Fruit fly (Drosophila melanogaster) whole organism, embryonic: Measurements from ENCODE around the gene Theg.
A peak's percentile ranks its signal among the peaks of the same experiment; 100 is the strongest.

ENCODE experiments used
- Abd-B ChIP-seq: fragments of 200-800 bp; sonication (Bioruptor generic); optimal IDR thresholded peaks from 2 replicates; lab custom pipeline; 2018; ENCODE audit warnings: missing biosample characterization, mild to moderate bottlenecking, missing genetic modification characterization, moderate library complexity
- CG10543 ChIP-seq: fragments of 200-800 bp; sonication (Bioruptor generic); optimal IDR thresholded peaks from 3 replicates; lab custom pipeline; 2017; ENCODE audit warnings: missing biosample characterization, mild to moderate bottlenecking, missing genetic modification characterization, moderate library complexity
- CG12155 ChIP-seq: fragments of 200-800 bp; sonication (Bioruptor generic); optimal IDR thresholded peaks from 3 replicates; lab custom pipeline; 2016; ENCODE audit warnings: missing biosample characterization, missing genetic modification characterization
- CG12769 ChIP-seq: fragments of 200-800 bp; sonication (Bioruptor generic); optimal IDR thresholded peaks from 2 replicates; lab custom pipeline; 2019; ENCODE audit warnings: missing biosample characterization, mild to moderate bottlenecking, missing genetic modification characterization, moderate library complexity
- CG13894 ChIP-seq: fragments of 200-800 bp; sonication (Bioruptor generic); optimal IDR thresholded peaks from 3 replicates; lab custom pipeline; 2018; ENCODE audit warnings: missing biosample characterization, mild to moderate bottlenecking, missing genetic modification characterization, moderate library complexity
- CG14014 ChIP-seq: fragments of 200-800 bp; sonication (Bioruptor generic); IDR thresholded peaks from 2 replicates; pipeline ENCODE4 v1.3.6; 2022; ENCODE audit warnings: missing biosample characterization, missing genetic modification characterization
- CG14860 ChIP-seq: fragments of 200-800 bp; sonication (Bioruptor generic); IDR thresholded peaks from 3 replicates; pipeline ENCODE4 v1.3.6; 2022; ENCODE audit warnings: missing biosample characterization, missing genetic modification characterization; ENCODE audit not compliant: partially characterized antibody
- CG15011 ChIP-seq: fragments of 200-800 bp; sonication (Bioruptor generic); optimal IDR thresholded peaks from 3 replicates; lab custom pipeline; 2018; ENCODE audit warnings: missing biosample characterization, mild to moderate bottlenecking, missing genetic modification characterization
- CG15073 ChIP-seq: fragments of 200-800 bp; sonication (Bioruptor generic); optimal IDR thresholded peaks from 2 replicates; lab custom pipeline; 2016; ENCODE audit warnings: missing biosample characterization, missing genetic modification characterization
- CG15479 ChIP-seq: fragments of 200-800 bp; sonication (Bioruptor generic); optimal IDR thresholded peaks from 3 replicates; lab custom pipeline; 2019; ENCODE audit warnings: missing biosample characterization, mild to moderate bottlenecking, missing genetic modification characterization, moderate library complexity
- CG15696 ChIP-seq: fragments of 200-800 bp; sonication (Bioruptor generic); optimal IDR thresholded peaks from 2 replicates; lab custom pipeline; 2019; ENCODE audit warnings: missing biosample characterization, mild to moderate bottlenecking, missing genetic modification characterization, moderate library complexity
- CG16863 ChIP-seq: fragments of 200-800 bp; sonication (Bioruptor generic); optimal IDR thresholded peaks from 3 replicates; lab custom pipeline; 2016; ENCODE audit warnings: missing biosample characterization, missing genetic modification characterization
- CG31441 ChIP-seq: fragments of 200-800 bp; sonication (Bioruptor generic); IDR thresholded peaks from 2 replicates; pipeline ENCODE4 v1.3.6; 2022; ENCODE audit warnings: missing biosample characterization, missing genetic modification characterization
- CG34422 ChIP-seq: fragments of 200-800 bp; sonication (Bioruptor generic); IDR thresholded peaks from 3 replicates; pipeline ENCODE4 v1.3.6; 2022; ENCODE audit warnings: missing biosample characterization, missing genetic modification characterization
- CG3726 ChIP-seq: fragments of 200-800 bp; sonication (Bioruptor generic); IDR thresholded peaks from 3 replicates; pipeline ENCODE4, ENCODE4 v1.3.6; 2022; ENCODE audit warnings: missing biosample characterization, missing genetic modification characterization
- CG4424 ChIP-seq: fragments of 200-800 bp; sonication (Bioruptor generic); optimal IDR thresholded peaks from 3 replicates; lab custom pipeline; 2016; ENCODE audit warnings: missing biosample characterization, missing genetic modification characterization
- CG4854 ChIP-seq: fragments of 200-800 bp; sonication (Bioruptor generic); optimal IDR thresholded peaks from 2 replicates; lab custom pipeline; 2016; ENCODE audit warnings: missing biosample characterization, missing genetic modification characterization, inconsistent platforms
- CG5245 ChIP-seq: fragments of 200-800 bp; sonication (Bioruptor generic); optimal IDR thresholded peaks from 3 replicates; lab custom pipeline; 2016; ENCODE audit warnings: missing biosample characterization, missing genetic modification characterization
- CG8089 ChIP-seq: fragments of 200-800 bp; sonication (Bioruptor generic); optimal IDR thresholded peaks from 3 replicates; lab custom pipeline; 2016; ENCODE audit warnings: missing biosample characterization, missing genetic modification characterization
- CG9817 ChIP-seq: fragments of 200-800 bp; sonication (Bioruptor generic); optimal IDR thresholded peaks from 2 replicates; lab custom pipeline; 2018; ENCODE audit warnings: missing biosample characterization, mild to moderate bottlenecking, missing genetic modification characterization, moderate library complexity
- CkIIα-i1 ChIP-seq: fragments of 200-800 bp; sonication (Bioruptor generic); IDR thresholded peaks from 2 replicates; pipeline ENCODE4 v1.3.6; 2022; ENCODE audit warnings: missing biosample characterization, missing genetic modification characterization
- D19B ChIP-seq: fragments of 200-800 bp; sonication (Bioruptor generic); optimal IDR thresholded peaks from 2 replicates; lab custom pipeline; 2017; ENCODE audit warnings: missing biosample characterization, mild to moderate bottlenecking, missing genetic modification characterization
- Dip3 ChIP-seq: fragments of 200-800 bp; sonication (Bioruptor generic); optimal IDR thresholded peaks from 3 replicates; lab custom pipeline; 2016; ENCODE audit warnings: missing biosample characterization, missing genetic modification characterization
- Hmr ChIP-seq: fragments of 200-800 bp; sonication (Bioruptor generic); optimal IDR thresholded peaks from 3 replicates; lab custom pipeline; 2017; ENCODE audit warnings: mild to moderate bottlenecking, missing biosample characterization, missing genetic modification reagents, missing genetic modification characterization
- Hmx ChIP-seq: fragments of 200-800 bp; sonication (Bioruptor generic); optimal IDR thresholded peaks from 2 replicates; lab custom pipeline; 2016; ENCODE audit warnings: missing biosample characterization, missing genetic modification characterization
- Kr ChIP-seq: fragments of 200-800 bp; sonication (Bioruptor generic); optimal IDR thresholded peaks from 2 replicates; lab custom pipeline; 2017; ENCODE audit warnings: missing biosample characterization, mild to moderate bottlenecking, missing genetic modification characterization
- Meics ChIP-seq: fragments of 200-800 bp; sonication (Bioruptor generic); optimal IDR thresholded peaks from 2 replicates; lab custom pipeline; 2017; ENCODE audit warnings: missing biosample characterization, mild to moderate bottlenecking, missing genetic modification characterization
- Mrtf ChIP-seq: fragments of 200-800 bp; sonication (Bioruptor generic); IDR thresholded peaks from 3 replicates; pipeline ENCODE4 v1.3.6; 2022; ENCODE audit warnings: missing biosample characterization, missing genetic modification characterization
- NK7.1 ChIP-seq: fragments of 200-800 bp; sonication (Bioruptor generic); optimal IDR thresholded peaks from 3 replicates; lab custom pipeline; 2016; ENCODE audit warnings: missing biosample characterization, missing genetic modification characterization
- Optix ChIP-seq: fragments of 200-800 bp; sonication (Bioruptor generic); IDR thresholded peaks from 3 replicates; pipeline ENCODE4 v1.3.6; 2022; ENCODE audit warnings: missing biosample characterization, missing genetic modification characterization
- Spps ChIP-seq: fragments of 200-800 bp; sonication (Bioruptor generic); optimal IDR thresholded peaks from 2 replicates; lab custom pipeline; 2018; ENCODE audit warnings: missing biosample characterization, mild to moderate bottlenecking, missing genetic modification characterization
- dmrt11E ChIP-seq: fragments of 200-800 bp; sonication (Bioruptor generic); optimal IDR thresholded peaks from 3 replicates; lab custom pipeline; 2018; ENCODE audit warnings: missing biosample characterization, mild to moderate bottlenecking, missing genetic modification characterization, moderate library complexity
- dmrt99B ChIP-seq: fragments of 200-800 bp; sonication (Bioruptor generic); optimal IDR thresholded peaks from 2 replicates; lab custom pipeline; 2018; ENCODE audit warnings: missing biosample characterization, mild to moderate bottlenecking, missing genetic modification characterization, moderate library complexity
- gsb ChIP-seq: fragments of 200-800 bp; sonication (Bioruptor generic); IDR thresholded peaks from 2 replicates; pipeline ENCODE4 v1.3.6; 2022; ENCODE audit warnings: missing biosample characterization, missing genetic modification characterization
- insv ChIP-seq, 2 experiments: fragments of 200-800 bp; sonication (Bioruptor generic); optimal IDR thresholded peaks; 3 replicates each; lab custom pipeline; 2016 to 2018; ENCODE audit warnings: missing biosample characterization in 2 of 2, missing genetic modification characterization in 2 of 2
- jumu ChIP-seq: fragments of 200-800 bp; sonication (Bioruptor generic); optimal IDR thresholded peaks from 3 replicates; lab custom pipeline; 2016; ENCODE audit warnings: missing biosample characterization, missing genetic modification characterization
- kah ChIP-seq: fragments of 200-800 bp; sonication (Bioruptor generic); optimal IDR thresholded peaks from 2 replicates; lab custom pipeline; 2018; ENCODE audit warnings: missing biosample characterization, mild to moderate bottlenecking, missing genetic modification characterization
- kni ChIP-seq: fragments of 200-800 bp; sonication (Bioruptor generic); optimal IDR thresholded peaks from 3 replicates; lab custom pipeline; 2017; ENCODE audit warnings: mild to moderate bottlenecking, missing biosample characterization, missing genetic modification reagents, missing genetic modification characterization
- mirr ChIP-seq: fragments of 200-800 bp; sonication (Bioruptor generic); optimal IDR thresholded peaks from 3 replicates; lab custom pipeline; 2018; ENCODE audit warnings: missing biosample characterization, mild to moderate bottlenecking, missing genetic modification characterization
- repo ChIP-seq: fragments of 200-800 bp; sonication (Bioruptor generic); optimal IDR thresholded peaks from 2 replicates; lab custom pipeline; 2016; ENCODE audit warnings: missing biosample characterization, missing genetic modification characterization
- row ChIP-seq: fragments of 200-800 bp; sonication (Bioruptor generic); IDR thresholded peaks from 3 replicates; pipeline ENCODE4 v1.3.6; 2022; ENCODE audit warnings: missing biosample characterization, missing genetic modification characterization
- run ChIP-seq: fragments of 200-800 bp; sonication (Bioruptor generic); optimal IDR thresholded peaks from 3 replicates; lab custom pipeline; 2018; ENCODE audit warnings: missing biosample characterization, mild to moderate bottlenecking, missing genetic modification characterization
- sc ChIP-seq, 3 experiments: fragments of >200 bp in 2 of 3; fragments of 200-800 bp in 1 of 3; sonication (Bioruptor generic) in 1 of 3; optimal IDR thresholded peaks; 2 replicates in 2 of 3; 3 replicates in 1 of 3; lab custom pipeline; 2017; ENCODE audit warnings: mild to moderate bottlenecking in 1 of 3, missing biosample characterization in 1 of 3, missing genetic modification characterization in 1 of 3, missing genetic modification reagents in 1 of 3
- schlank ChIP-seq: fragments of 200-800 bp; sonication (Bioruptor generic); optimal IDR thresholded peaks from 2 replicates; lab custom pipeline; 2018; ENCODE audit warnings: missing biosample characterization, mild to moderate bottlenecking, missing genetic modification characterization
- slou ChIP-seq: fragments of 200-800 bp; sonication (Bioruptor generic); optimal IDR thresholded peaks from 3 replicates; lab custom pipeline; 2016; ENCODE audit warnings: missing biosample characterization, missing genetic modification characterization
- stwl ChIP-seq: fragments of 200-800 bp; sonication (Bioruptor generic); optimal IDR thresholded peaks from 3 replicates; lab custom pipeline; 2018; ENCODE audit warnings: missing biosample characterization, mild to moderate bottlenecking, missing genetic modification characterization, moderate library complexity
- tx ChIP-seq: fragments of 200-800 bp; sonication (Bioruptor generic); optimal IDR thresholded peaks from 2 replicates; lab custom pipeline; 2016; ENCODE audit warnings: missing biosample characterization, missing genetic modification characterization
- unc-4 ChIP-seq: fragments of 200-800 bp; sonication (Bioruptor generic); IDR thresholded peaks from 2 replicates; pipeline ENCODE4 v1.3.6; 2022; ENCODE audit warnings: missing biosample characterization, missing genetic modification characterization; ENCODE audit not compliant: partially characterized antibody
- unpg ChIP-seq: fragments of 200-800 bp; sonication (Bioruptor generic); optimal IDR thresholded peaks from 3 replicates; lab custom pipeline; 2018; ENCODE audit warnings: missing biosample characterization, mild to moderate bottlenecking, missing genetic modification characterization, moderate library complexity
- zf30C ChIP-seq: fragments of 200-800 bp; sonication (Bioruptor generic); optimal IDR thresholded peaks from 3 replicates; lab custom pipeline; 2018; ENCODE audit warnings: missing biosample characterization, mild to moderate bottlenecking, missing genetic modification characterization

The Theg gene

dm6 chr3R:22023041-22023626 lies 8.6 kb downstream of the Theg start, which contains the start of the genes Mitofilin and mRpL35 (continued):
- peak; percentile 42; the same call in 1 of the 3 replicates for TF ChIP-seq CG14860 (GFP tag; lab: Robert Waterston, UW)
- TF ChIP-seq CG15011 (GFP tag; lab: Kevin White, UChicago), result no peak
- peak; percentile 62 for TF ChIP-seq Dip3 (GFP tag; lab: Kevin White, UChicago)
- no peak for TF ChIP-seq unpg (GFP tag; lab: Kevin White, UChicago)
- TF ChIP-seq CG15479 (GFP tag; lab: Kevin White, UChicago), result no peak
- peak; percentile 38 for TF ChIP-seq CG4424
- TF ChIP-seq unc-4 (GFP tag; lab: Robert Waterston, UW), result peak; percentile 62
- TF ChIP-seq mirr (GFP tag; lab: Kevin White, UChicago), result no peak
- TF ChIP-seq slou, result peak; percentile 21
- no peak for TF ChIP-seq CG15696 (tag; lab: Kevin White, UChicago)
- TF ChIP-seq insv (GFP tag; optimal IDR thresholded peaks at IDR 0.05; lab: Kevin White, UChicago), result peak in 1 of 2 experiments; percentile 25
- peak; percentile 2 for TF ChIP-seq kni (GFP tag; lab: Kevin White, UChicago)
- TF ChIP-seq CG9817, result peak; percentile 52
- no peak for TF ChIP-seq repo (GFP tag; lab: Kevin White, UChicago)
- no peak for TF ChIP-seq Hmx (GFP tag; lab: Kevin White, UChicago)
- TF ChIP-seq Kr (GFP tag; lab: Kevin White, UChicago), result no peak
- no peak for TF ChIP-seq CG4854
- no peak for TF ChIP-seq CG3726 (GFP tag; lab: Robert Waterston, UW)
- TF ChIP-seq CG14014 (GFP tag; lab: Robert Waterston, UW), result no peak
- TF ChIP-seq tx, result peak; percentile 55
- TF ChIP-seq CG16863 (GFP tag; lab: Kevin White, UChicago), result no peak
- no peak for TF ChIP-seq CG34422 (GFP tag; lab: Robert Waterston, UW)
- TF ChIP-seq Spps (tag; lab: Kevin White, UChicago), result no peak
- TF ChIP-seq sc (optimal IDR thresholded peaks at IDR 0.05; lab: Kevin White, UChicago), result no peak
- TF ChIP-seq sc (GFP tag; optimal IDR thresholded peaks at IDR 0.05; lab: Kevin White, UChicago), result no peak
- peak; percentile 50 for TF ChIP-seq CG12155
- TF ChIP-seq CG8089 (GFP tag; lab: Kevin White, UChicago), result peak; percentile 7
- TF ChIP-seq row, result peak; percentile 83
- TF ChIP-seq Mrtf (GFP tag; lab: Robert Waterston, UW), result no peak
- TF ChIP-seq CG15073, result no peak
- TF ChIP-seq kah (GFP tag; lab: Kevin White, UChicago), result no peak
- TF ChIP-seq Abd-B (GFP tag; lab: Kevin White, UChicago), result peak; percentile 9
- no peak for TF ChIP-seq run (tag; lab: Kevin White, UChicago)
- peak; percentile 60 for TF ChIP-seq jumu
- no peak for TF ChIP-seq CG5245 (GFP tag; lab: Kevin White, UChicago)
- peak; percentile 21 for TF ChIP-seq Hmr
- TF ChIP-seq CG10543, result peak; percentile 40
- no peak for TF ChIP-seq CG12769 (tag; lab: Kevin White, UChicago)
- TF ChIP-seq CkIIα-i1 (GFP tag; lab: Robert Waterston, UW), result no peak
- peak; percentile 24 for TF ChIP-seq NK7.1 (GFP tag; lab: Kevin White, UChicago)
- TF ChIP-seq gsb (GFP tag; lab: Robert Waterston, UW), result no peak
- peak; percentile 41 for TF ChIP-seq stwl (tag; lab: Kevin White, UChicago)
- no peak for TF ChIP-seq dmrt99B (tag; lab: Kevin White, UChicago)
- peak; percentile 1 for TF ChIP-seq dmrt11E (tag; lab: Kevin White, UChicago)
- no peak for TF ChIP-seq D19B (GFP tag; lab: Kevin White, UChicago)
- peak; percentile 28 for TF ChIP-seq Meics (GFP tag; lab: Kevin White, UChicago)
- TF ChIP-seq Optix (GFP tag; lab: Robert Waterston, UW), result no peak
- TF ChIP-seq zf30C (GFP tag; lab: Kevin White, UChicago), result no peak
- no peak for TF ChIP-seq CG13894
- no peak for TF ChIP-seq CG31441 (GFP tag; lab: Robert Waterston, UW)
- TF ChIP-seq schlank (tag; lab: Kevin White, UChicago), result no peak
